Fruit fly (Drosophila melanogaster) whole organism, embryonic: ENCODE data around the gene CIA30.
A peak's percentile ranks its signal among the peaks of the same experiment; 100 is the strongest.

Experiments used
- Adf1 ChIP-seq: fragments of 200-800 bp; sonication (Bioruptor generic); IDR thresholded peaks from 2 replicates; pipeline ENCODE4 v1.3.6; 2022; ENCODE audit warnings: missing biosample characterization, missing genetic modification characterization
- Atf6 ChIP-seq: fragments of 200-800 bp; sonication (Bioruptor generic); IDR thresholded peaks from 2 replicates; pipeline ENCODE4 v1.3.6; 2022; ENCODE audit warnings: missing biosample characterization, missing genetic modification characterization
- BEAF-32 ChIP-seq: fragments of 200-800 bp; sonication (Bioruptor generic); optimal IDR thresholded peaks from 3 replicates; lab custom pipeline; 2017; ENCODE audit warnings: missing biosample characterization, missing genetic modification characterization, mild to moderate bottlenecking, moderate library complexity, missing genetic modification reagents
- Bdp1 ChIP-seq: fragments of 200-800 bp; sonication (Bioruptor generic); optimal IDR thresholded peaks from 3 replicates; lab custom pipeline; 2016; ENCODE audit warnings: missing biosample characterization, missing genetic modification characterization
- CG10274 ChIP-seq: fragments of 200-800 bp; sonication (Bioruptor generic); optimal IDR thresholded peaks from 3 replicates; lab custom pipeline; 2017; ENCODE audit warnings: missing biosample characterization, mild to moderate bottlenecking, missing genetic modification characterization
- CG10431 ChIP-seq: fragments of 200-800 bp; sonication (Bioruptor generic); optimal IDR thresholded peaks from 3 replicates; lab custom pipeline; 2018; ENCODE audit warnings: missing biosample characterization, mild to moderate bottlenecking, missing genetic modification characterization
- CG10462 ChIP-seq: fragments of 200-800 bp; sonication (Bioruptor generic); optimal IDR thresholded peaks from 2 replicates; lab custom pipeline; 2016; ENCODE audit warnings: missing biosample characterization, missing genetic modification characterization
- CG11695 ChIP-seq: fragments of 200-800 bp; sonication (Bioruptor generic); IDR thresholded peaks from 3 replicates; pipeline ENCODE4 v1.3.6; 2022; ENCODE audit warnings: missing biosample characterization, missing genetic modification characterization
- CG11723 ChIP-seq: fragments of 200-800 bp; sonication (Bioruptor generic); optimal IDR thresholded peaks from 2 replicates; lab custom pipeline; 2017; ENCODE audit warnings: missing biosample characterization, mild to moderate bottlenecking, missing genetic modification characterization
- CG14050 ChIP-seq: fragments of 200-800 bp; sonication (Bioruptor generic); IDR thresholded peaks from 3 replicates; pipeline ENCODE4 v1.3.6; 2022; ENCODE audit warnings: missing biosample characterization, missing genetic modification characterization
- CG14860 ChIP-seq: fragments of 200-800 bp; sonication (Bioruptor generic); IDR thresholded peaks from 3 replicates; pipeline ENCODE4 v1.3.6; 2022; ENCODE audit warnings: missing biosample characterization, missing genetic modification characterization; ENCODE audit not compliant: partially characterized antibody
- CG1792 ChIP-seq: fragments of 200-800 bp; sonication (Bioruptor generic); optimal IDR thresholded peaks from 2 replicates; lab custom pipeline; 2016; ENCODE audit warnings: missing biosample characterization, missing genetic modification characterization
- CG2678 ChIP-seq: fragments of 200-800 bp; sonication (Bioruptor generic); optimal IDR thresholded peaks from 3 replicates; lab custom pipeline; 2019; ENCODE audit warnings: missing biosample characterization, mild to moderate bottlenecking, missing genetic modification characterization, moderate library complexity
- CG3407 ChIP-seq: fragments of 200-800 bp; sonication (Bioruptor generic); optimal IDR thresholded peaks from 2 replicates; lab custom pipeline; 2018; ENCODE audit warnings: missing biosample characterization, mild to moderate bottlenecking, missing genetic modification characterization
- CG3838 ChIP-seq: fragments of 200-800 bp; sonication (Bioruptor generic); optimal IDR thresholded peaks from 3 replicates; lab custom pipeline; 2016; ENCODE audit warnings: missing biosample characterization, missing genetic modification characterization
- CG4360 ChIP-seq: fragments of 200-800 bp; sonication (Bioruptor generic); IDR thresholded peaks from 2 replicates; pipeline ENCODE4 v1.3.6; 2022; ENCODE audit warnings: missing biosample characterization, missing genetic modification characterization
- CG8089 ChIP-seq: fragments of 200-800 bp; sonication (Bioruptor generic); optimal IDR thresholded peaks from 3 replicates; lab custom pipeline; 2016; ENCODE audit warnings: missing biosample characterization, missing genetic modification characterization
- CG9727 ChIP-seq: fragments of 200-800 bp; sonication (Bioruptor generic); optimal IDR thresholded peaks from 3 replicates; lab custom pipeline; 2017; ENCODE audit warnings: missing biosample characterization, mild to moderate bottlenecking, missing genetic modification characterization
- CkIIα-i1 ChIP-seq: fragments of 200-800 bp; sonication (Bioruptor generic); IDR thresholded peaks from 2 replicates; pipeline ENCODE4 v1.3.6; 2022; ENCODE audit warnings: missing biosample characterization, missing genetic modification characterization
- Doc3 ChIP-seq: fragments of 200-800 bp; sonication (Bioruptor generic); IDR thresholded peaks from 3 replicates; pipeline ENCODE4 v1.3.6; 2022; ENCODE audit warnings: missing biosample characterization, missing genetic modification characterization; ENCODE audit not compliant: partially characterized antibody
- E2f1 ChIP-seq: fragments of 200-800 bp; sonication (Bioruptor generic); IDR thresholded peaks from 2 replicates; pipeline ENCODE4 v1.3.6; 2022; ENCODE audit warnings: missing biosample characterization, missing genetic modification characterization
- Eip74EF ChIP-seq, 2 experiments: fragments of 200-800 bp in 1 of 2; fragments of >200 bp in 1 of 2; sonication (Bioruptor generic) in 1 of 2; optimal IDR thresholded peaks; 2 replicates each; lab custom pipeline; 2017 to 2019; ENCODE audit warnings: missing biosample characterization in 2 of 2, missing genetic modification characterization in 2 of 2, mild to moderate bottlenecking in 1 of 2, moderate library complexity in 1 of 2
- HLH4C ChIP-seq: fragments of 200-800 bp; sonication (Bioruptor generic); IDR thresholded peaks from 3 replicates; pipeline ENCODE4 v1.3.6; 2022; ENCODE audit warnings: missing biosample characterization, missing genetic modification characterization; ENCODE audit not compliant: partially characterized antibody
- HLH54F ChIP-seq: fragments of 200-800 bp; sonication (Bioruptor generic); optimal IDR thresholded peaks from 3 replicates; lab custom pipeline; 2016; ENCODE audit warnings: missing biosample characterization, missing genetic modification characterization
- Hr39 ChIP-seq: fragments of >200 bp; optimal IDR thresholded peaks from 2 replicates; lab custom pipeline; 2017
- Lhr ChIP-seq: fragments of 200-800 bp; sonication (Bioruptor generic); optimal IDR thresholded peaks from 3 replicates; lab custom pipeline; 2017; ENCODE audit warnings: mild to moderate bottlenecking, missing biosample characterization, missing genetic modification reagents, missing genetic modification characterization
- Lim3 ChIP-seq: fragments of 200-800 bp; sonication (Bioruptor generic); IDR thresholded peaks from 2 replicates; pipeline ENCODE4 v1.3.6; 2022; ENCODE audit warnings: missing biosample characterization, missing genetic modification characterization
- MESR4 ChIP-seq: fragments of 200-800 bp; sonication (Bioruptor generic); optimal IDR thresholded peaks from 2 replicates; lab custom pipeline; 2018; ENCODE audit warnings: missing biosample characterization, mild to moderate bottlenecking, missing genetic modification characterization, moderate library complexity
- Mrtf ChIP-seq: fragments of 200-800 bp; sonication (Bioruptor generic); IDR thresholded peaks from 3 replicates; pipeline ENCODE4 v1.3.6; 2022; ENCODE audit warnings: missing biosample characterization, missing genetic modification characterization
- Rfx ChIP-seq: fragments of 200-800 bp; sonication (Bioruptor generic); IDR thresholded peaks from 2 replicates; pipeline ENCODE4 v1.3.6; 2022; ENCODE audit warnings: missing biosample characterization, missing genetic modification characterization
- Scr ChIP-seq: fragments of 200-800 bp; sonication (Bioruptor generic); IDR thresholded peaks from 2 replicates; pipeline ENCODE4 v1.3.6; 2022; ENCODE audit warnings: missing biosample characterization, missing genetic modification characterization; ENCODE audit not compliant: partially characterized antibody
- al ChIP-seq: fragments of 200-800 bp; sonication (Bioruptor generic); IDR thresholded peaks from 2 replicates; pipeline ENCODE4 v1.3.6; 2022; ENCODE audit warnings: missing biosample characterization, missing genetic modification characterization
- aop ChIP-seq: fragments of 200-800 bp; sonication (Bioruptor generic); IDR thresholded peaks from 2 replicates; pipeline ENCODE4 v1.3.6; 2022; ENCODE audit warnings: missing biosample characterization, missing genetic modification characterization
- ase ChIP-seq: fragments of 200-800 bp; sonication (Bioruptor generic); IDR thresholded peaks from 3 replicates; pipeline ENCODE4 v1.3.6; 2022; ENCODE audit warnings: missing biosample characterization, missing genetic modification characterization
- ato ChIP-seq: fragments of 200-800 bp; sonication (Bioruptor generic); IDR thresholded peaks from 2 replicates; pipeline ENCODE4 v1.3.6; 2022; ENCODE audit warnings: missing biosample characterization, missing genetic modification characterization; ENCODE audit not compliant: partially characterized antibody
- bab2 ChIP-seq: fragments of 200-800 bp; sonication (Bioruptor generic); optimal IDR thresholded peaks from 2 replicates; lab custom pipeline; 2016; ENCODE audit warnings: missing biosample characterization, missing genetic modification characterization
- btn ChIP-seq: fragments of 200-800 bp; sonication (Bioruptor generic); optimal IDR thresholded peaks from 2 replicates; lab custom pipeline; 2016; ENCODE audit warnings: missing biosample characterization, missing genetic modification characterization
- corto ChIP-seq: fragments of 200-800 bp; sonication (Bioruptor generic); optimal IDR thresholded peaks from 2 replicates; lab custom pipeline; 2016; ENCODE audit warnings: missing biosample characterization, mild to moderate bottlenecking, missing genetic modification characterization, moderate library complexity
- eyg ChIP-seq: fragments of 200-800 bp; sonication (Bioruptor generic); optimal IDR thresholded peaks from 3 replicates; lab custom pipeline; 2016; ENCODE audit warnings: missing biosample characterization, missing genetic modification characterization
- fd3F ChIP-seq: fragments of 200-800 bp; sonication (Bioruptor generic); optimal IDR thresholded peaks from 2 replicates; lab custom pipeline; 2018; ENCODE audit warnings: missing biosample characterization, mild to moderate bottlenecking, missing genetic modification characterization, moderate library complexity
- gcm2 ChIP-seq: fragments of 200-800 bp; sonication (Bioruptor generic); optimal IDR thresholded peaks from 2 replicates; lab custom pipeline; 2016; ENCODE audit warnings: missing biosample characterization, missing genetic modification characterization
- gt ChIP-seq: fragments of 200-800 bp; sonication (Bioruptor generic); IDR thresholded peaks from 2 replicates; pipeline ENCODE4 v1.3.6; 2022; ENCODE audit warnings: missing biosample characterization, missing genetic modification characterization
- hb ChIP-seq: fragments of 200-800 bp; sonication (Bioruptor generic); IDR thresholded peaks from 3 replicates; pipeline ENCODE4 v1.3.6; 2022; ENCODE audit warnings: missing biosample characterization, missing genetic modification characterization; ENCODE audit not compliant: partially characterized antibody
- kni ChIP-seq: fragments of 200-800 bp; sonication (Bioruptor generic); optimal IDR thresholded peaks from 3 replicates; lab custom pipeline; 2017; ENCODE audit warnings: mild to moderate bottlenecking, missing biosample characterization, missing genetic modification reagents, missing genetic modification characterization
- nmo ChIP-seq: fragments of 200-800 bp; sonication (Bioruptor generic); optimal IDR thresholded peaks from 2 replicates; lab custom pipeline; 2018; ENCODE audit warnings: missing biosample characterization, mild to moderate bottlenecking, missing genetic modification characterization, moderate library complexity
- nom ChIP-seq: fragments of 200-800 bp; sonication (Bioruptor generic); optimal IDR thresholded peaks from 2 replicates; lab custom pipeline; 2017; ENCODE audit warnings: missing biosample characterization, missing genetic modification characterization, mild to moderate bottlenecking, moderate library complexity, missing genetic modification reagents
- org-1 ChIP-seq: fragments of 200-800 bp; sonication (Bioruptor generic); optimal IDR thresholded peaks from 2 replicates; lab custom pipeline; 2017; ENCODE audit warnings: missing biosample characterization, missing genetic modification characterization
- seq ChIP-seq: fragments of 200-800 bp; sonication (Bioruptor generic); IDR thresholded peaks from 2 replicates; pipeline ENCODE4 v1.3.6; 2022; ENCODE audit warnings: missing biosample characterization, missing genetic modification characterization
- so ChIP-seq: fragments of 200-800 bp; sonication (Bioruptor generic); IDR thresholded peaks from 3 replicates; pipeline ENCODE4 v1.3.6; 2022; ENCODE audit warnings: missing biosample characterization, missing genetic modification characterization
- tio ChIP-seq: fragments of 200-800 bp; sonication (Bioruptor generic); optimal IDR thresholded peaks from 2 replicates; lab custom pipeline; 2017; ENCODE audit warnings: missing biosample characterization, missing genetic modification characterization, inconsistent platforms
- unpg ChIP-seq: fragments of 200-800 bp; sonication (Bioruptor generic); optimal IDR thresholded peaks from 3 replicates; lab custom pipeline; 2018; ENCODE audit warnings: missing biosample characterization, mild to moderate bottlenecking, missing genetic modification characterization, moderate library complexity

Gene CIA30

dm6 chr3R:29757226-29757625 is 20.5 kb downstream of the CIA30 start (continued):
- TF ChIP-seq Doc3 (GFP tag; lab: Robert Waterston, UW) (no peak), E2f1 (GFP tag; lab: Robert Waterston, UW) (0 out of 2 replicates have a peak, but pooled peaks have one; percentile 7), fd3F (GFP tag; lab: Kevin White, UChicago) (no peak), CG10462 (GFP tag; lab: Kevin White, UChicago) (no peak), CG2678 (peak; percentile 31), Adf1 (no peak), CG3838 (GFP tag; lab: Kevin White, UChicago) (no peak), al (GFP tag; lab: Robert Waterston, UW) (no peak), CG11695 (GFP tag; lab: Robert Waterston, UW) (no peak), CG3407 (peak; percentile 46), CG9727 (GFP tag; lab: Kevin White, UChicago) (no peak), kni (GFP tag; lab: Kevin White, UChicago) (no peak), HLH54F (GFP tag; lab: Kevin White, UChicago) (no peak), bab2 (GFP tag; lab: Kevin White, UChicago) (peak; percentile 43), corto (no peak), CG10274 (GFP tag; lab: Kevin White, UChicago) (no peak), org-1 (GFP tag; lab: Kevin White, UChicago) (peak; percentile 9), MESR4 (GFP tag; lab: Kevin White, UChicago) (no peak), aop (GFP tag; lab: Robert Waterston, UW) (no peak), nom (peak; percentile 87), gcm2 (GFP tag; lab: Kevin White, UChicago) (no peak), hb (no peak), CG4360 (GFP tag; lab: Robert Waterston, UW) (no peak), Scr (no peak), CG11723 (GFP tag; lab: Kevin White, UChicago) (no peak), eyg (GFP tag; lab: Kevin White, UChicago) (no peak), Hr39 (lab: Kevin White, UChicago) (no peak), Rfx (no peak; the same call in 1 of the 2 replicates), seq (GFP tag; lab: Robert Waterston, UW) (0 out of 2 replicates have a peak, but pooled peaks have one; percentile 15), so (GFP tag; lab: Robert Waterston, UW) (0 out of 3 replicates have a peak, but pooled peaks have one; percentile 16), ato (no peak), Mrtf (peak; percentile 52; the same call in 2 of the 3 replicates), CG8089 (GFP tag; lab: Kevin White, UChicago) (peak; percentile 19), CG14860 (GFP tag; lab: Robert Waterston, UW) (no peak), gt (GFP tag; lab: Robert Waterston, UW) (no peak), BEAF-32 (GFP tag; lab: Kevin White, UChicago) (no peak), CG10431 (no peak), CG14050 (GFP tag; lab: Robert Waterston, UW) (no peak), Eip74EF (GFP tag; optimal IDR thresholded peaks at IDR 0.05; lab: Kevin White, UChicago) (peak in 1 of 2 experiments; percentile 3), Lhr (no peak), nmo (GFP tag; lab: Kevin White, UChicago) (no peak), HLH4C (GFP tag; lab: Robert Waterston, UW) (no peak), btn (no peak), Bdp1 (GFP tag; lab: Kevin White, UChicago) (no peak), unpg (GFP tag; lab: Kevin White, UChicago) (peak; percentile 10), tio (GFP tag; lab: Kevin White, UChicago) (no peak), CG1792 (GFP tag; lab: Kevin White, UChicago) (peak; percentile 68), Lim3 (GFP tag; lab: Robert Waterston, UW) (no peak), CkIIα-i1 (no peak), Atf6 (GFP tag; lab: Robert Waterston, UW) (no peak), ase (GFP tag; lab: Robert Waterston, UW) (no peak)
